1 fruit fly cellular context compared by ENCODE assay signal in the genomic region with DNA sequence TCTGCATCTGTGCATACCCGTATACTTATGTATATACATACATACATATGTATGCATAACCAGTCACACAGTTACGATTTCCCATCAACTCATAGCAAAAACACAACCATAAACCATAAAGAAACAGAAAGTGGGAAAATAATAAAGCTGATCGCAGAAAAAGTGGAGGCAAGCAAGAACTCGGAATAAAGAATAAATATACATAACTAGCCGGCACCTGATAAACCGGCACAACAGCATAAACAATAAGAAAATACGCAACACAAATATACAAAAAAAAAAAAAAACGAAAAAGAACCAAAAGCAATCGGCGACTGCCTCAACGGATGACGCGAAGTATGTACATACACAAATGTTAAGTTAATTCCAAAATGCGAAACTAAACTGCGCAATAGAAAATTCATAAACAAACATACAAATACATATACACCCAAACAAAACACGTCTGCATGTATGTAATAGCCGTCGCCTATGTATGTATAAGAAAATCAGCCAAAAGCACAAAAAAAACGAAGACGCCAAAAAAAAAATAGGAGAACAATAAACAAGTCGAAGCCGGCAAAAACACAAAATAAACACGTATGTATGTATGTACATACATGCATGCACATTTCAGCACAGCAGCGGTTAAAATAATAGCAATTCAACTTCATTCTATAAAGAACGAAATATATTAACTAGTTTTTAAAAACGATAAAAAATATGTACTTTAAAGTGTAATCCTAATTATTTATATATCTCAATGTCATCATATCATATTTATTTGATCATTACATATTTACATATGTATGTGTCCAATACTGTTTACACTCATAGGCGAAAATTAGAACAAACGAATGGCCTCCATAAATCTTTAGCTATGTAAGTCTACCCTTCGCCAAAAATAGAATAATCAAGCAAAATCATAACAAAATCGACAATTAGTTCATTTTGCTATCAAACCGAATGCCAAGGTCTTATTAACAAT.
A peak's percentile ranks its signal among the peaks of the same experiment; 100 is the strongest.
TF ChIP-seq lines count a peak whose summit lies in the region.

No protein-coding gene starts in this region.

TF ChIP-seq in whole organism, embryonic, 481 proteins besides CTCF, POLR2A, EP300 and RAD21 (continued from another document):
- TF ChIP-seq CG10654 (GFP tag; optimal IDR thresholded peaks at IDR 0.05; lab: Kevin White, UChicago): peak; percentile 21
- no peak for TF ChIP-seq ken (GFP tag; IDR thresholded peaks at IDR 0.05; lab: Robert Waterston, UW)
- peak; percentile 69 for TF ChIP-seq Sox100B (GFP tag; optimal IDR thresholded peaks at IDR 0.05; lab: Kevin White, UChicago)
- peak; percentile 71; the same call in 1 of the 3 replicates for TF ChIP-seq CG34422 (GFP tag; IDR thresholded peaks at IDR 0.05; lab: Robert Waterston, UW)
- no peak for TF ChIP-seq CG17802 (tag; optimal IDR thresholded peaks at IDR 0.05; lab: Kevin White, UChicago)
- TF ChIP-seq dmrt99B (tag; optimal IDR thresholded peaks at IDR 0.05; lab: Kevin White, UChicago): peak; percentile 81
- peak; percentile 82 for TF ChIP-seq CG31441 (GFP tag; IDR thresholded peaks at IDR 0.05; lab: Robert Waterston, UW)
- peak; percentile 24; the same call in 1 of the 2 replicates for TF ChIP-seq klu (GFP tag; IDR thresholded peaks at IDR 0.05; lab: Robert Waterston, UW)
- TF ChIP-seq H15 (GFP tag; IDR thresholded peaks at IDR 0.05; lab: Robert Waterston, UW): peak; percentile 46; the same call in 1 of the 3 replicates
- peak; percentile 63 for TF ChIP-seq CG6854 (GFP tag; optimal IDR thresholded peaks at IDR 0.05; lab: Kevin White, UChicago)
- no peak for TF ChIP-seq Gsc (GFP tag; IDR thresholded peaks at IDR 0.05; lab: Robert Waterston, UW)
- no peak for TF ChIP-seq sens-2 (GFP tag; IDR thresholded peaks at IDR 0.05; lab: Robert Waterston, UW)
- peak; percentile 54 for TF ChIP-seq HHEX (GFP tag; optimal IDR thresholded peaks at IDR 0.05; lab: Kevin White, UChicago)
- TF ChIP-seq CG6813 (GFP tag; optimal IDR thresholded peaks at IDR 0.05; lab: Kevin White, UChicago): peak; percentile 63
- TF ChIP-seq bowl (GFP tag; IDR thresholded peaks at IDR 0.05; lab: Robert Waterston, UW): no peak
- no peak for TF ChIP-seq CG8944 (GFP tag; optimal IDR thresholded peaks at IDR 0.05; lab: Kevin White, UChicago)
- no peak for TF ChIP-seq gfzf (GFP tag; optimal IDR thresholded peaks at IDR 0.05; lab: Kevin White, UChicago)
- peak; percentile 31 for TF ChIP-seq Abd-B (GFP tag; optimal IDR thresholded peaks at IDR 0.05; lab: Kevin White, UChicago)
- TF ChIP-seq CG7556 (GFP tag; optimal IDR thresholded peaks at IDR 0.05; lab: Kevin White, UChicago): peak; percentile 86
- peak; percentile 61; the same call in 1 of the 3 replicates for TF ChIP-seq so (GFP tag; IDR thresholded peaks at IDR 0.05; lab: Robert Waterston, UW)
- peak; percentile 65 for TF ChIP-seq CG7357 (GFP tag; IDR thresholded peaks at IDR 0.05; lab: Robert Waterston, UW)
- TF ChIP-seq nom (GFP tag; optimal IDR thresholded peaks at IDR 0.05; lab: Kevin White, UChicago): peak; percentile 75
- TF ChIP-seq slp2 (GFP tag; optimal IDR thresholded peaks at IDR 0.05; lab: Kevin White, UChicago): no peak
- no peak for TF ChIP-seq oc (tag; optimal IDR thresholded peaks at IDR 0.05; lab: Kevin White, UChicago)
- TF ChIP-seq kni (GFP tag; optimal IDR thresholded peaks at IDR 0.05; lab: Kevin White, UChicago): no peak
- TF ChIP-seq sisA (GFP tag; IDR thresholded peaks at IDR 0.05; lab: Robert Waterston, UW): 0 out of 2 replicates have a peak, but pooled peaks have one; percentile 28
- no peak for TF ChIP-seq Poxn (GFP tag; IDR thresholded peaks at IDR 0.05; lab: Robert Waterston, UW)
- peak; percentile 25 for TF ChIP-seq Six4 (GFP tag; optimal IDR thresholded peaks at IDR 0.05; lab: Kevin White, UChicago)
- TF ChIP-seq Asciz (GFP tag; optimal IDR thresholded peaks at IDR 0.05; lab: Kevin White, UChicago): peak; percentile 29
- TF ChIP-seq CG32532 (GFP tag; IDR thresholded peaks at IDR 0.05; lab: Robert Waterston, UW): peak; percentile 87
- no peak for TF ChIP-seq eyg (GFP tag; optimal IDR thresholded peaks at IDR 0.05; lab: Kevin White, UChicago)
- peak; percentile 65; the same call in 2 of the 3 replicates for TF ChIP-seq otp (GFP tag; IDR thresholded peaks at IDR 0.05; lab: Robert Waterston, UW)
- TF ChIP-seq run (tag; optimal IDR thresholded peaks at IDR 0.05; lab: Kevin White, UChicago): peak; percentile 43
- no peak for TF ChIP-seq CG3995 (GFP tag; optimal IDR thresholded peaks at IDR 0.05; lab: Kevin White, UChicago)
- TF ChIP-seq sr (GFP tag; IDR thresholded peaks at IDR 0.05; lab: Robert Waterston, UW): no peak
- TF ChIP-seq lab (GFP tag; optimal IDR thresholded peaks at IDR 0.05; lab: Kevin White, UChicago): peak; percentile 79
- peak; percentile 54; the same call in 1 of the 3 replicates for TF ChIP-seq CG3726 (GFP tag; IDR thresholded peaks at IDR 0.05; lab: Robert Waterston, UW)
- TF ChIP-seq kah (GFP tag; optimal IDR thresholded peaks at IDR 0.05; lab: Kevin White, UChicago): no peak
- TF ChIP-seq phol (tag; optimal IDR thresholded peaks at IDR 0.05; lab: Kevin White, UChicago): peak; percentile 53
- peak; percentile 29; the same call in 1 of the 2 replicates for TF ChIP-seq sim (GFP tag; IDR thresholded peaks at IDR 0.05; lab: Robert Waterston, UW)
- TF ChIP-seq gcm (GFP tag; optimal IDR thresholded peaks at IDR 0.05; lab: Kevin White, UChicago): peak; percentile 24
- TF ChIP-seq Hey (tag; optimal IDR thresholded peaks at IDR 0.05; lab: Kevin White, UChicago): no peak
- TF ChIP-seq CG2120 (GFP tag; optimal IDR thresholded peaks at IDR 0.05; lab: Kevin White, UChicago): peak; percentile 80
- TF ChIP-seq CG13123 (GFP tag; optimal IDR thresholded peaks at IDR 0.05; lab: Kevin White, UChicago): no peak
- TF ChIP-seq CG14667 (GFP tag; IDR thresholded peaks at IDR 0.05; lab: Robert Waterston, UW): peak; percentile 49
- no peak for TF ChIP-seq CG12299 (tag; optimal IDR thresholded peaks at IDR 0.05; lab: Kevin White, UChicago)
- TF ChIP-seq CG7928 (GFP tag; optimal IDR thresholded peaks at IDR 0.05; lab: Kevin White, UChicago): peak; percentile 29
- TF ChIP-seq CG11696 (GFP tag; IDR thresholded peaks at IDR 0.05; lab: Robert Waterston, UW): peak; percentile 96
- TF ChIP-seq HLH3B (GFP tag; IDR thresholded peaks at IDR 0.05; lab: Robert Waterston, UW): peak; percentile 78
- TF ChIP-seq CG9817 (tag; optimal IDR thresholded peaks at IDR 0.05; lab: Kevin White, UChicago): peak; percentile 49
- TF ChIP-seq CG2116 (GFP tag; optimal IDR thresholded peaks at IDR 0.05; lab: Kevin White, UChicago): peak; percentile 31
- TF ChIP-seq insv (GFP tag; optimal IDR thresholded peaks at IDR 0.05; lab: Kevin White, UChicago): no peak
- TF ChIP-seq PHDP (tag; optimal IDR thresholded peaks at IDR 0.05; lab: Kevin White, UChicago): peak; percentile 85
- TF ChIP-seq Sry-β (GFP tag; optimal IDR thresholded peaks at IDR 0.05; lab: Kevin White, UChicago): no peak
- TF ChIP-seq Dad (GFP tag; optimal IDR thresholded peaks at IDR 0.05; lab: Kevin White, UChicago): no peak
- TF ChIP-seq chif (GFP tag; optimal IDR thresholded peaks at IDR 0.05; lab: Kevin White, UChicago): peak in 1 of 2 experiments; percentile 23
- TF ChIP-seq jigr1 (GFP tag; IDR thresholded peaks at IDR 0.05; lab: Robert Waterston, UW): no peak
- no peak for TF ChIP-seq sug (tag; optimal IDR thresholded peaks at IDR 0.05; lab: Kevin White, UChicago)
- TF ChIP-seq Usf (GFP tag; optimal IDR thresholded peaks at IDR 0.05; lab: Kevin White, UChicago): no peak
- peak; percentile 26 for TF ChIP-seq mam (GFP tag; optimal IDR thresholded peaks at IDR 0.05; lab: Kevin White, UChicago)
- no peak for TF ChIP-seq CG12942 (GFP tag; optimal IDR thresholded peaks at IDR 0.05; lab: Kevin White, UChicago)
- TF ChIP-seq dati (GFP tag; IDR thresholded peaks at IDR 0.05; lab: Robert Waterston, UW): no peak
- TF ChIP-seq CG3407 (GFP tag; optimal IDR thresholded peaks at IDR 0.05; lab: Kevin White, UChicago): peak; percentile 13
- no peak for TF ChIP-seq Bgb (GFP tag; IDR thresholded peaks at IDR 0.05; lab: Robert Waterston, UW; ENCODE audit: partially characterized antibody)
- TF ChIP-seq CG12769 (tag; optimal IDR thresholded peaks at IDR 0.05; lab: Kevin White, UChicago): peak; percentile 73
- no peak for TF ChIP-seq sna (GFP tag; IDR thresholded peaks at IDR 0.05; lab: Robert Waterston, UW; ENCODE audit: partially characterized antibody)
- no peak for TF ChIP-seq inv (GFP tag; IDR thresholded peaks at IDR 0.05; lab: Robert Waterston, UW; ENCODE audit: partially characterized antibody)
- no peak for TF ChIP-seq CG42726 (GFP tag; IDR thresholded peaks at IDR 0.05; lab: Robert Waterston, UW; ENCODE audit: partially characterized antibody)
- no peak for TF ChIP-seq usp (GFP tag; optimal IDR thresholded peaks at IDR 0.05; lab: Kevin White, UChicago)
- no peak for TF ChIP-seq btn (GFP tag; optimal IDR thresholded peaks at IDR 0.05; lab: Kevin White, UChicago)
- TF ChIP-seq ap (GFP tag; IDR thresholded peaks at IDR 0.05; lab: Robert Waterston, UW): peak; percentile 68
- peak; percentile 73 for TF ChIP-seq CG13424 (tag; optimal IDR thresholded peaks at IDR 0.05; lab: Kevin White, UChicago)
- no peak for TF ChIP-seq chn (GFP tag; optimal IDR thresholded peaks at IDR 0.05; lab: Kevin White, UChicago)
- TF ChIP-seq ERR (GFP tag; optimal IDR thresholded peaks at IDR 0.05; lab: Kevin White, UChicago): no peak
- no peak for TF ChIP-seq CG9797 (GFP tag; optimal IDR thresholded peaks at IDR 0.05; lab: Kevin White, UChicago)
- no peak for TF ChIP-seq CG33213 (GFP tag; optimal IDR thresholded peaks at IDR 0.05; lab: Kevin White, UChicago)
- no peak for TF ChIP-seq Dref (GFP tag; IDR thresholded peaks at IDR 0.05; lab: Robert Waterston, UW)
- no peak for TF ChIP-seq ham (GFP tag; IDR thresholded peaks at IDR 0.05; lab: Robert Waterston, UW)
- peak; percentile 83 for TF ChIP-seq CG10147 (GFP tag; optimal IDR thresholded peaks at IDR 0.05; lab: Kevin White, UChicago)
- TF ChIP-seq amos (GFP tag; IDR thresholded peaks at IDR 0.05; lab: Robert Waterston, UW; ENCODE audit: partially characterized antibody): no peak
- peak; percentile 59 for TF ChIP-seq ara (GFP tag; IDR thresholded peaks at IDR 0.05; lab: Robert Waterston, UW)
- TF ChIP-seq Stat92E (GFP tag; optimal IDR thresholded peaks at IDR 0.05; lab: Kevin White, UChicago): no peak
- peak; percentile 49 for TF ChIP-seq Adf1 (GFP tag; IDR thresholded peaks at IDR 0.05; lab: Robert Waterston, UW)
- peak; percentile 68 for TF ChIP-seq org-1 (GFP tag; optimal IDR thresholded peaks at IDR 0.05; lab: Kevin White, UChicago)
- TF ChIP-seq Pdp1 (GFP tag; optimal IDR thresholded peaks at IDR 0.05; lab: Kevin White, UChicago): peak in 1 of 2 experiments; percentile 14
- peak; percentile 70 for TF ChIP-seq HmgZ (tag; optimal IDR thresholded peaks at IDR 0.05; lab: Kevin White, UChicago)
- 0 out of 2 replicates have a peak, but pooled peaks have one; percentile 35 for TF ChIP-seq Lim3 (GFP tag; IDR thresholded peaks at IDR 0.05; lab: Robert Waterston, UW)
